Fruit fly (Drosophila melanogaster): ENCODE measurements around the gene Idua.

dm6 chr2L:11073947-11074346 is 38.9 kb downstream of the Idua start:
- TF ChIP-seq tj (GFP tag; optimal IDR thresholded peaks at IDR 0.05) (no peak), bab1 (GFP tag; optimal IDR thresholded peaks at IDR 0.05) (no peak), toe (GFP tag; optimal IDR thresholded peaks at IDR 0.05) (no peak), CG11617 (GFP tag; optimal IDR thresholded peaks at IDR 0.05) (no peak), CG33017 (tag; optimal IDR thresholded peaks at IDR 0.05) (no peak), kay (GFP tag; ENCODE audit: borderline replicate concordance) (no peak), cic (GFP tag; optimal IDR thresholded peaks at IDR 0.05) (no peak), CG1620 (GFP tag; optimal IDR thresholded peaks at IDR 0.05) (no peak), CG7101 (tag; optimal IDR thresholded peaks at IDR 0.05) (no peak), CG14711 (tag; optimal IDR thresholded peaks at IDR 0.05) (no peak), CG5204 (GFP tag; optimal IDR thresholded peaks at IDR 0.05) (no peak)

Measured in whole organism, adult.